Worm (Caenorhabditis elegans) whole organism, L2 larva: ENCODE measurements around the gene nhr-143.
A peak's percentile ranks its signal among the peaks of the same experiment; 100 is the strongest.

Experiments used
- C34F6.9 ChIP-seq: fragments of 150-350 bp; optimal IDR thresholded peaks from 2 replicates; lab custom pipeline; 2014; ENCODE audit warnings: missing biosample characterization, missing genetic modification characterization
- F13H6.1 ChIP-seq: sonication (generic microtip); optimal IDR thresholded peaks from 2 replicates; lab custom pipeline; 2016; ENCODE audit warnings: missing genetic modification characterization, missing compliant biosample characterization
- R02D3.7 ChIP-seq: fragments of 150-350 bp; optimal IDR thresholded peaks from 2 replicates; lab custom pipeline; 2014; ENCODE audit warnings: missing biosample characterization, missing genetic modification characterization
- Y55F3AM.14 ChIP-seq: fragments of 200-800 bp; sonication (Bioruptor generic); optimal IDR thresholded peaks from 2 replicates; lab custom pipeline; 2018; ENCODE audit warnings: mild to moderate bottlenecking, missing genetic modification characterization, missing compliant biosample characterization
- ZK546.5 ChIP-seq: sonication (generic microtip); optimal IDR thresholded peaks from 2 replicates; lab custom pipeline; 2017; ENCODE audit warnings: missing biosample characterization, missing genetic modification characterization
- alr-1 ChIP-seq: fragments of 150-350 bp; optimal IDR thresholded peaks from 2 replicates; lab custom pipeline; 2014; ENCODE audit warnings: missing biosample characterization, missing genetic modification characterization
- ama-1 ChIP-seq: fragments of 150-350 bp; optimal IDR thresholded peaks from 2 replicates; lab custom pipeline; 2018; ENCODE audit warnings: inconsistent platforms
- blmp-1 ChIP-seq: sonication (generic microtip); optimal IDR thresholded peaks from 2 replicates; lab custom pipeline; 2017; ENCODE audit warnings: missing genetic modification characterization, mild to moderate bottlenecking, missing compliant biosample characterization, antibody characterized with exemption, moderate library complexity; ENCODE audit not compliant: insufficient read depth
- ceh-16 ChIP-seq: fragments of 150-350 bp; optimal IDR thresholded peaks from 2 replicates; lab custom pipeline; 2014; ENCODE audit warnings: missing biosample characterization, missing genetic modification characterization
- crh-2 ChIP-seq: sonication (generic microtip); optimal IDR thresholded peaks from 2 replicates; lab custom pipeline; 2017; ENCODE audit warnings: missing biosample characterization, missing genetic modification characterization
- dmd-4 ChIP-seq: sonication (generic microtip); optimal IDR thresholded peaks from 2 replicates; lab custom pipeline; 2017; ENCODE audit warnings: missing biosample characterization, missing genetic modification characterization
- egl-27 ChIP-seq: sonication (generic microtip); optimal IDR thresholded peaks from 3 replicates; lab custom pipeline; 2017; ENCODE audit warnings: missing biosample characterization, missing genetic modification reagents, missing genetic modification characterization
- elt-3 ChIP-seq: sonication (generic microtip); optimal IDR thresholded peaks from 2 replicates; lab custom pipeline; 2017; ENCODE audit warnings: missing biosample characterization, missing genetic modification characterization
- fos-1 ChIP-seq: fragments of 150-350 bp; optimal IDR thresholded peaks from 2 replicates; lab custom pipeline; 2014; ENCODE audit warnings: missing biosample characterization, missing genetic modification characterization
- gmeb-1 ChIP-seq: fragments of 150-350 bp; optimal IDR thresholded peaks from 2 replicates; lab custom pipeline; 2014; ENCODE audit warnings: missing biosample characterization, missing genetic modification characterization
- lin-11 ChIP-seq: fragments of 150-350 bp; sonication (generic microtip); optimal IDR thresholded peaks from 2 replicates; lab custom pipeline; 2014; ENCODE audit warnings: missing biosample characterization, missing genetic modification characterization, inconsistent platforms, mixed read lengths
- lin-39 ChIP-seq: fragments of 150-350 bp; optimal IDR thresholded peaks from 2 replicates; lab custom pipeline; 2014; ENCODE audit warnings: missing biosample characterization, missing genetic modification reagents, missing genetic modification characterization
- lsy-2 ChIP-seq, 2 experiments: fragments of 150-350 bp in 1 of 2; sonication (generic microtip) in 1 of 2; optimal IDR thresholded peaks; 2 replicates each; lab custom pipeline; 2014 to 2017; ENCODE audit warnings: missing biosample characterization in 2 of 2, missing genetic modification characterization in 2 of 2
- mbf-1 ChIP-seq: sonication (generic microtip); optimal IDR thresholded peaks from 2 replicates; lab custom pipeline; 2017; ENCODE audit warnings: missing biosample characterization, missing genetic modification characterization
- nhr-10 ChIP-seq: sonication (generic microtip); optimal IDR thresholded peaks from 2 replicates; lab custom pipeline; 2017; ENCODE audit warnings: missing biosample characterization, missing genetic modification characterization
- nhr-129 ChIP-seq: fragments of 150-350 bp; optimal IDR thresholded peaks from 2 replicates; lab custom pipeline; 2014; ENCODE audit warnings: missing biosample characterization, missing genetic modification characterization
- nhr-21 ChIP-seq: fragments of 150-350 bp; optimal IDR thresholded peaks from 2 replicates; lab custom pipeline; 2014; ENCODE audit warnings: missing biosample characterization, missing genetic modification characterization
- nhr-23 ChIP-seq: fragments of 150-350 bp; optimal IDR thresholded peaks from 2 replicates; lab custom pipeline; 2014; ENCODE audit warnings: missing biosample characterization, missing genetic modification reagents, missing genetic modification characterization
- nhr-237 ChIP-seq: fragments of 150-350 bp; optimal IDR thresholded peaks from 2 replicates; lab custom pipeline; 2014; ENCODE audit warnings: missing biosample characterization, missing genetic modification characterization
- nhr-25 ChIP-seq: fragments of 150-350 bp; sonication (generic microtip); optimal IDR thresholded peaks from 3 replicates; lab custom pipeline; 2014; ENCODE audit warnings: missing biosample characterization, missing genetic modification characterization
- nhr-6 ChIP-seq: fragments of 150-350 bp; optimal IDR thresholded peaks from 2 replicates; lab custom pipeline; 2014; ENCODE audit warnings: missing biosample characterization, missing genetic modification characterization
- sma-3 ChIP-seq: sonication (generic microtip); optimal IDR thresholded peaks from 2 replicates; lab custom pipeline; 2016; ENCODE audit warnings: missing genetic modification reagents, missing genetic modification characterization, missing compliant biosample characterization
- sma-9 ChIP-seq, 2 experiments: fragments of 150-350 bp in 1 of 2; sonication (generic microtip) in 1 of 2; optimal IDR thresholded peaks; 2 replicates each; lab custom pipeline; 2014 to 2016; ENCODE audit warnings: missing genetic modification characterization in 2 of 2, mild to moderate bottlenecking in 1 of 2, missing biosample characterization in 1 of 2, missing compliant biosample characterization in 1 of 2, missing genetic modification reagents in 1 of 2, moderate library complexity in 1 of 2
- unc-39 ChIP-seq: fragments of 150-350 bp; optimal IDR thresholded peaks from 2 replicates; lab custom pipeline; 2014; ENCODE audit warnings: missing biosample characterization, missing genetic modification characterization
- unc-55 ChIP-seq: fragments of 150-350 bp; sonication (generic microtip); optimal IDR thresholded peaks from 3 replicates; lab custom pipeline; 2014; ENCODE audit warnings: missing biosample characterization, missing genetic modification reagents, missing genetic modification characterization
- unc-62 ChIP-seq: fragments of 150-350 bp; optimal IDR thresholded peaks from 2 replicates; lab custom pipeline; 2014; ENCODE audit warnings: missing biosample characterization, missing genetic modification reagents, missing genetic modification characterization
- zag-1 ChIP-seq: fragments of 150-350 bp; optimal IDR thresholded peaks from 2 replicates; lab custom pipeline; 2014; ENCODE audit warnings: missing biosample characterization, missing genetic modification characterization
- ztf-1 ChIP-seq: fragments of 200-800 bp; sonication (Bioruptor generic); conservative IDR thresholded peaks from 2 replicates; pipeline ENCODE4 v1.3.6; 2022; ENCODE audit warnings: missing genetic modification characterization, missing compliant biosample characterization
- ztf-11 ChIP-seq: sonication (generic microtip); optimal IDR thresholded peaks from 2 replicates; lab custom pipeline; 2017; ENCODE audit warnings: missing biosample characterization, missing genetic modification characterization
- ztf-4 ChIP-seq: fragments of 150-350 bp; optimal IDR thresholded peaks from 2 replicates; lab custom pipeline; 2014; ENCODE audit warnings: missing biosample characterization, missing genetic modification characterization

nhr-143 gene

DNA sequence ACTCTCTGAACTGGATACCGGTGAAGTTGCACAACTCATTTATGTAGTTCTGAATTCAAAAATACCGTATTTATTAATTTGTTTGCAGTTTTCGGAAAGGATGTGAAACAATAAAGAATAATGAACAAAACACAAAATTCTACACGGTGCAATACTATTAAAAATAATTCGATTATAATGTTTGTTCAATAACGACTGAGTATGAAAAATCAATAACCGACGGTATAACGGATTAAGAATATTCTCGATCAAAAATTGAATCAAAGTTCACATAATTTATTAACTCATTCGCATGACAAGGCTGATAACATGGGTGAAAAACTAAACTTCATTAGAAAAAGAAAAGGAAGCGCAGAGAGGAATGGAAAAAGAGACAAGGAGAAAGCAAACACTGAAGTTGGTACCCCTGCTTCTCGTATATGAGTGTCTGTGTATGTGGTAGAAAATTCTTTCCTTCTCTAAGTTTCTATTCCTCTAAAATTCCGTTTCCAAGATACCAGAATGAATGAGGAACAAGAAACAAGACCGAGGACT, at the start of gene nhr-143:
Gene nhr-143, minus strand, starts transcription at position 51 of the 534 bp plus-strand sequence.
- TF ChIP-seq fos-1 (tag; lab: Kevin White, UChicago) (peak; percentile 78), ZK546.5 (tag; lab: Kevin White, UChicago) (no peak), crh-2 (peak; percentile 27)

DNA sequence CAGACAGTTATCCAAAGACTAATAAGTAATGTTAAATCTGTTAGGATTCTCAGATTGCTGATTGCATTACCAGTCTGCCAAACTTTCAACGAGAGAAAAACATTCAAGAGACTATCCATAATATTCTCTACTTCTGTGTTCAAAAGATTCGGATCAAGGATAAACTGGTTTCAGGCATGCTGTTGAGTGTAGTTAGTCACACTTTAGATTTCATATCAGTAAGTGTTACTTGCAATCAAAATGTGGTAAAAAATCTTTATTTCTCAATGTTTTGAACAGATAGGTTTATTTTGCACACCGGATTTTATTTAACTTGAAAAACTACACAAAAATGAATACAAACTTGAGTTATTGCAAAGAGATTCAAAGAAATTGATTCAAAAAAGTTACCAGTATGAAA, 47.3 kb upstream of the nhr-143 start, which contains the start of gene oac-41:
Gene oac-41, minus strand, starts transcription at position 101 of the 400 bp plus-strand sequence.
- TF ChIP-seq lin-11 (tag; lab: Kevin White, UChicago) = no peak
- no peak for TF ChIP-seq nhr-21
- TF ChIP-seq mbf-1 (tag; lab: Kevin White, UChicago) = no peak
- TF ChIP-seq Y55F3AM.14 = no peak
- TF ChIP-seq nhr-129 (tag; lab: Kevin White, UChicago) = no peak
- TF ChIP-seq blmp-1 = no peak
- no peak for TF ChIP-seq ztf-11 (tag; lab: Kevin White, UChicago)
- TF ChIP-seq unc-55 (GFP tag; lab: Kevin White, UChicago) = no peak
- no peak for TF ChIP-seq egl-27 (tag; lab: Kevin White, UChicago)
- no peak for TF ChIP-seq ZK546.5 (tag; lab: Kevin White, UChicago)
- TF ChIP-seq ceh-16 (tag; lab: Kevin White, UChicago) = no peak
- no peak for TF ChIP-seq gmeb-1 (tag; lab: Kevin White, UChicago)
- no peak for TF ChIP-seq zag-1
- no peak for TF ChIP-seq sma-9 (GFP tag; optimal IDR thresholded peaks at IDR 0.05; lab: Kevin White, UChicago)
- TF ChIP-seq sma-9 (tag; optimal IDR thresholded peaks at IDR 0.05; lab: Kevin White, UChicago) = no peak
- TF ChIP-seq nhr-25 (tag; lab: Kevin White, UChicago) = no peak
- TF ChIP-seq nhr-23 (tag; lab: Kevin White, UChicago) = no peak
- no peak for TF ChIP-seq ztf-1 (GFP tag; lab: Robert Waterston, UW)
- no peak for TF ChIP-seq R02D3.7 (tag; lab: Kevin White, UChicago)
- TF ChIP-seq nhr-6 (tag; lab: Kevin White, UChicago) = no peak
- TF ChIP-seq lsy-2 (tag; optimal IDR thresholded peaks at IDR 0.05; lab: Kevin White, UChicago) = no peak

DNA sequence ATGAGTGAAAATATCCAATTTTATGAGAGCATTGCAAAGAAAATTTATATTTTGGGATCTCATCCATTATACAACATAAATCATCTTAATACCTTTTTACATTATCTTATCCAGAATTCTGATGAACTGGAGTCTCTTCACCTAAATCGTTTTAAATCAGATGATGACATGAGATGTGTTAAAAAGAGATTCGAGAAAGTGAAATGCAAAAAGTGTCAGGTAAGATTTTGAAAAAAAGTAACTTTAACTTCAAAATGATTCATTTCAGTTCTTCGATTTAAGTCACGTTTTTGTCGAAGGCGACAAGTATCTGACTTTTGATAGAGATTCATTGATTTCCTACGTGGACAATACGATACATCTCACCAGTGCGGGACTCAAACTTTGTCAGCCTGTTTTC, 44.1 kb upstream of the nhr-143 start:
- no peak for TF ChIP-seq ztf-1 (GFP tag; lab: Robert Waterston, UW)
- TF ChIP-seq dmd-4 (tag; lab: Kevin White, UChicago) = no peak
- no peak for TF ChIP-seq R02D3.7 (tag; lab: Kevin White, UChicago)
- no peak for TF ChIP-seq lin-11 (tag; lab: Kevin White, UChicago)
- no peak for TF ChIP-seq unc-39 (tag; lab: Kevin White, UChicago)
- no peak for TF ChIP-seq nhr-10 (tag; lab: Kevin White, UChicago)
- no peak for TF ChIP-seq sma-3 (GFP tag; lab: Kevin White, UChicago)
- TF ChIP-seq lin-39 = no peak
- no peak for TF ChIP-seq F13H6.1 (tag; lab: Kevin White, UChicago)
- TF ChIP-seq zag-1 = no peak
- no peak for TF ChIP-seq Y55F3AM.14
- TF ChIP-seq mbf-1 (tag; lab: Kevin White, UChicago) = no peak

DNA sequence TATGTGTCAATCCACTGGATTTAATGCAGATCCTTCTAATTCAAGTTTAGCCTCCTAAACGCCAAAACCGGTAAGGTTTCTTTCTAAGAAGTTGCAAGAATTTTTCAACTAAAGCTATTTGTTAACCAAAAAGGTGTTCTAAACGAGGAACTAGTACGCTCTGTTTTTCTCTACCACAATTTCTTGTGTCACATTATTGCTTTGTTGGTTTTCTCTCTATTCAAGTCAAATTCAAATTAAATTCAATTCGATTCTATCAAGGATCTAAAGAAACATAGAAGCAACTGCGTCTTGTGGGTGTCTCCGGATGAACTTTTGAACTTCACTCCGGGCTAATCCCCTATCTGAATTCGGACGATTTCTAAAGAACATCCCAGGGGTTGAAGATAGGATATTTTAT, 41.7 kb upstream of the nhr-143 start, which contains the start of gene oac-40:
Gene oac-40, plus strand, starts transcription at position 301 of the 400 bp plus-strand sequence.
- TF ChIP-seq C34F6.9 (tag; lab: Kevin White, UChicago) (no peak), mbf-1 (tag; lab: Kevin White, UChicago) (no peak), elt-3 (no peak), nhr-10 (tag; lab: Kevin White, UChicago) (no peak), ztf-1 (GFP tag; lab: Robert Waterston, UW) (no peak), nhr-25 (tag; lab: Kevin White, UChicago) (no peak), nhr-237 (tag; lab: Kevin White, UChicago) (no peak), lin-11 (tag; lab: Kevin White, UChicago) (no peak), crh-2 (no peak), ama-1 (no peak), ztf-4 (no peak), unc-62 (no peak), alr-1 (tag; lab: Kevin White, UChicago) (no peak)
